Fruit fly (Drosophila melanogaster) whole organism, embryonic: ENCODE measurements around the gene Hs6st.
A peak's percentile ranks its signal among the peaks of the same experiment; 100 is the strongest.

Experiments
- CG10147 ChIP-seq: fragments of 200-800 bp; sonication (Bioruptor generic); optimal IDR thresholded peaks from 2 replicates; lab custom pipeline; 2019; ENCODE audit warnings: missing biosample characterization, mild to moderate bottlenecking, missing genetic modification characterization, moderate library complexity
- CG13775 ChIP-seq: fragments of 200-800 bp; sonication (Bioruptor generic); optimal IDR thresholded peaks from 3 replicates; lab custom pipeline; 2017; ENCODE audit warnings: missing biosample characterization, mild to moderate bottlenecking, missing genetic modification characterization
- CG13894 ChIP-seq: fragments of 200-800 bp; sonication (Bioruptor generic); optimal IDR thresholded peaks from 3 replicates; lab custom pipeline; 2018; ENCODE audit warnings: missing biosample characterization, mild to moderate bottlenecking, missing genetic modification characterization, moderate library complexity
- CG15479 ChIP-seq: fragments of 200-800 bp; sonication (Bioruptor generic); optimal IDR thresholded peaks from 3 replicates; lab custom pipeline; 2019; ENCODE audit warnings: missing biosample characterization, mild to moderate bottlenecking, missing genetic modification characterization, moderate library complexity
- CG1602 ChIP-seq: fragments of 200-800 bp; sonication (Bioruptor generic); optimal IDR thresholded peaks from 3 replicates; lab custom pipeline; 2016; ENCODE audit warnings: missing biosample characterization, missing genetic modification characterization
- CG16815 ChIP-seq: fragments of 200-800 bp; sonication (Bioruptor generic); optimal IDR thresholded peaks from 3 replicates; lab custom pipeline; 2017; ENCODE audit warnings: missing biosample characterization, mild to moderate bottlenecking, missing genetic modification characterization
- CG1832 ChIP-seq: fragments of 200-800 bp; sonication (Bioruptor generic); optimal IDR thresholded peaks from 2 replicates; lab custom pipeline; 2017; ENCODE audit warnings: missing biosample characterization, mild to moderate bottlenecking, missing genetic modification characterization, inconsistent platforms
- CG2199 ChIP-seq: fragments of 200-800 bp; sonication (Bioruptor generic); IDR thresholded peaks from 3 replicates; pipeline ENCODE4 v1.3.6; 2022; ENCODE audit warnings: missing biosample characterization, missing genetic modification characterization
- CG2712 ChIP-seq: fragments of 200-800 bp; optimal IDR thresholded peaks from 3 replicates; lab custom pipeline; 2019; ENCODE audit warnings: missing biosample characterization, mild to moderate bottlenecking, missing genetic modification characterization, moderate library complexity
- CG30020 ChIP-seq: fragments of 200-800 bp; optimal IDR thresholded peaks from 2 replicates; lab custom pipeline; 2019; ENCODE audit warnings: missing biosample characterization, mild to moderate bottlenecking, missing genetic modification characterization, moderate library complexity
- CG6854 ChIP-seq: fragments of 200-800 bp; sonication (Bioruptor generic); optimal IDR thresholded peaks from 3 replicates; lab custom pipeline; 2017; ENCODE audit warnings: missing biosample characterization, mild to moderate bottlenecking, missing genetic modification characterization
- CG7928 ChIP-seq: fragments of 200-800 bp; sonication (Bioruptor generic); optimal IDR thresholded peaks from 2 replicates; lab custom pipeline; 2017; ENCODE audit warnings: missing biosample characterization, mild to moderate bottlenecking, missing genetic modification characterization
- CG7963 ChIP-seq: fragments of 200-800 bp; sonication (Bioruptor generic); IDR thresholded peaks from 3 replicates; pipeline ENCODE4 v1.3.6; 2022; ENCODE audit warnings: missing biosample characterization, missing genetic modification characterization; ENCODE audit not compliant: partially characterized antibody
- D ChIP-seq, 2 experiments: fragments of 200-800 bp in 1 of 2; fragments of >200 bp in 1 of 2; sonication (Bioruptor generic) in 1 of 2; optimal IDR thresholded peaks; 2 replicates in 1 of 2; 3 replicates in 1 of 2; lab custom pipeline; 2017; ENCODE audit warnings: mild to moderate bottlenecking in 1 of 2, missing biosample characterization in 1 of 2, missing genetic modification characterization in 1 of 2, missing genetic modification reagents in 1 of 2
- Doc3 ChIP-seq: fragments of 200-800 bp; sonication (Bioruptor generic); IDR thresholded peaks from 3 replicates; pipeline ENCODE4 v1.3.6; 2022; ENCODE audit warnings: missing biosample characterization, missing genetic modification characterization; ENCODE audit not compliant: partially characterized antibody
- Drgx ChIP-seq: fragments of 200-800 bp; sonication (Bioruptor generic); IDR thresholded peaks from 2 replicates; pipeline ENCODE4 v1.3.6; 2022; ENCODE audit warnings: missing biosample characterization, missing genetic modification characterization
- H2.0 ChIP-seq: fragments of 200-800 bp; sonication (Bioruptor generic); IDR thresholded peaks from 2 replicates; pipeline ENCODE4 v1.3.6; 2022; ENCODE audit warnings: missing biosample characterization, missing genetic modification characterization
- HLH54F ChIP-seq: fragments of 200-800 bp; sonication (Bioruptor generic); optimal IDR thresholded peaks from 3 replicates; lab custom pipeline; 2016; ENCODE audit warnings: missing biosample characterization, missing genetic modification characterization
- Nf-YB ChIP-seq: fragments of 200-800 bp; sonication (Bioruptor generic); optimal IDR thresholded peaks from 3 replicates; lab custom pipeline; 2019; ENCODE audit warnings: missing biosample characterization, mild to moderate bottlenecking, missing genetic modification characterization, moderate library complexity
- PHDP ChIP-seq: fragments of 200-800 bp; sonication (Bioruptor generic); optimal IDR thresholded peaks from 3 replicates; lab custom pipeline; 2018; ENCODE audit warnings: missing biosample characterization, mild to moderate bottlenecking, missing genetic modification characterization, moderate library complexity
- Poxn ChIP-seq: fragments of 200-800 bp; sonication (Bioruptor generic); IDR thresholded peaks from 2 replicates; pipeline ENCODE4 v1.3.6; 2022; ENCODE audit warnings: missing biosample characterization, missing genetic modification characterization
- Rx ChIP-seq: fragments of 200-800 bp; sonication (Bioruptor generic); IDR thresholded peaks from 2 replicates; pipeline ENCODE4 v1.3.6; 2022; ENCODE audit warnings: missing biosample characterization, missing genetic modification characterization
- TFAM ChIP-seq: fragments of 200-800 bp; sonication (Bioruptor generic); optimal IDR thresholded peaks from 2 replicates; lab custom pipeline; 2017; ENCODE audit warnings: missing biosample characterization, missing genetic modification characterization, inconsistent platforms
- Taf1 ChIP-seq: fragments of 200-800 bp; sonication (Bioruptor generic); IDR thresholded peaks from 2 replicates; pipeline ENCODE4 v1.3.6; 2022; ENCODE audit warnings: missing biosample characterization, missing genetic modification characterization
- cad ChIP-seq: fragments of >200 bp; optimal IDR thresholded peaks from 2 replicates; lab custom pipeline; 2017; ENCODE audit warnings: missing biosample characterization, missing genetic modification characterization
- gcm ChIP-seq: fragments of 200-800 bp; sonication (Bioruptor generic); optimal IDR thresholded peaks from 2 replicates; lab custom pipeline; 2019; ENCODE audit warnings: missing biosample characterization, mild to moderate bottlenecking, missing genetic modification characterization, moderate library complexity
- hkb ChIP-seq, 2 experiments: fragments of 200-800 bp in 1 of 2; fragments of >200 bp in 1 of 2; sonication (Bioruptor generic) in 1 of 2; IDR thresholded peaks in 1 of 2; optimal IDR thresholded peaks in 1 of 2; 2 replicates each; pipeline versions ENCODE4 v1.3.6 to Lab custom; 2017 to 2022; ENCODE audit warnings: missing biosample characterization in 1 of 2, missing genetic modification characterization in 1 of 2
- insv ChIP-seq, 2 experiments: fragments of 200-800 bp; sonication (Bioruptor generic); optimal IDR thresholded peaks; 3 replicates each; lab custom pipeline; 2016 to 2018; ENCODE audit warnings: missing biosample characterization in 2 of 2, missing genetic modification characterization in 2 of 2
- jing ChIP-seq: fragments of 200-800 bp; sonication (Bioruptor generic); optimal IDR thresholded peaks from 2 replicates; lab custom pipeline; 2018; ENCODE audit warnings: missing biosample characterization, mild to moderate bottlenecking, missing genetic modification characterization
- klu ChIP-seq: fragments of 200-800 bp; sonication (Bioruptor generic); IDR thresholded peaks from 2 replicates; pipeline ENCODE4 v1.3.6; 2022; ENCODE audit warnings: missing biosample characterization, missing genetic modification characterization
- lola ChIP-seq, 3 experiments: fragments of >200 bp in 2 of 3; fragments of 200-800 bp in 1 of 3; sonication (Bioruptor generic) in 1 of 3; optimal IDR thresholded peaks; 2 replicates each; lab custom pipeline; 2017 to 2019; ENCODE audit warnings: missing biosample characterization in 3 of 3, missing genetic modification characterization in 3 of 3, mild to moderate bottlenecking in 1 of 3, moderate library complexity in 1 of 3
- lov ChIP-seq, 2 experiments: fragments of 200-800 bp in 1 of 2; fragments of >200 bp in 1 of 2; sonication (Bioruptor generic) in 1 of 2; IDR thresholded peaks in 1 of 2; optimal IDR thresholded peaks in 1 of 2; 2 replicates in 1 of 2; 3 replicates in 1 of 2; pipeline versions ENCODE4 v1.3.6 to Lab custom; 2017 to 2022; ENCODE audit warnings: missing biosample characterization in 1 of 2, missing genetic modification characterization in 1 of 2
- nerfin-1 ChIP-seq: fragments of 200-800 bp; sonication (Bioruptor generic); optimal IDR thresholded peaks from 3 replicates; lab custom pipeline; 2019; ENCODE audit warnings: missing biosample characterization, mild to moderate bottlenecking, missing genetic modification characterization, moderate library complexity
- pros ChIP-seq: fragments of 200-800 bp; sonication (Bioruptor generic); optimal IDR thresholded peaks from 3 replicates; lab custom pipeline; 2019; ENCODE audit warnings: missing biosample characterization, mild to moderate bottlenecking, missing genetic modification characterization, moderate library complexity
- row ChIP-seq: fragments of 200-800 bp; sonication (Bioruptor generic); IDR thresholded peaks from 3 replicates; pipeline ENCODE4 v1.3.6; 2022; ENCODE audit warnings: missing biosample characterization, missing genetic modification characterization
- slbo ChIP-seq: fragments of 200-800 bp; sonication (Bioruptor generic); IDR thresholded peaks from 2 replicates; pipeline ENCODE4 v1.3.6; 2022; ENCODE audit warnings: missing biosample characterization, missing genetic modification characterization
- sr ChIP-seq: fragments of 200-800 bp; sonication (Bioruptor generic); IDR thresholded peaks from 3 replicates; pipeline ENCODE4 v1.3.6; 2022; ENCODE audit warnings: missing biosample characterization, missing genetic modification characterization
- stwl ChIP-seq: fragments of 200-800 bp; sonication (Bioruptor generic); optimal IDR thresholded peaks from 3 replicates; lab custom pipeline; 2018; ENCODE audit warnings: missing biosample characterization, mild to moderate bottlenecking, missing genetic modification characterization, moderate library complexity
- vfl ChIP-seq: fragments of 200-800 bp; sonication (Bioruptor generic); optimal IDR thresholded peaks from 2 replicates; lab custom pipeline; 2016; ENCODE audit warnings: missing biosample characterization, missing genetic modification characterization
- zen ChIP-seq: fragments of 200-800 bp; sonication (Bioruptor generic); optimal IDR thresholded peaks from 3 replicates; lab custom pipeline; 2018; ENCODE audit warnings: missing biosample characterization, mild to moderate bottlenecking, missing genetic modification characterization, moderate library complexity

Hs6st gene

dm6 chr3R:19942312-19942711 lies 66.0 kb downstream of the Hs6st start, which contains the start of gene CG46042:
Gene CG46042, minus strand, starts transcription at chr3R:19942412.
- TF ChIP-seq jing (GFP tag; lab: Kevin White, UChicago) (no peak), TFAM (GFP tag; lab: Kevin White, UChicago) (no peak), HLH54F (GFP tag; lab: Kevin White, UChicago) (no peak)

dm6 chr3R:19938941-19939587 lies 69.2 kb downstream of the Hs6st start:
- TF ChIP-seq Rx, result no peak
- no peak for TF ChIP-seq CG13894 (tag; lab: Kevin White, UChicago)
- TF ChIP-seq zen (tag; lab: Kevin White, UChicago), result peak; percentile 12
- TF ChIP-seq CG7928, result peak; percentile 29
- TF ChIP-seq stwl (tag; lab: Kevin White, UChicago), result peak; percentile 29
- no peak for TF ChIP-seq sr (GFP tag; lab: Robert Waterston, UW)
- no peak for TF ChIP-seq CG30020 (tag; lab: Kevin White, UChicago)
- TF ChIP-seq insv (GFP tag; optimal IDR thresholded peaks at IDR 0.05; lab: Kevin White, UChicago), result peak; percentile 79 to 98
- TF ChIP-seq PHDP (tag; lab: Kevin White, UChicago), result no peak
- no peak for TF ChIP-seq slbo (GFP tag; lab: Robert Waterston, UW)

dm6 chr3R:19935777-19936125 lies 72.6 kb downstream of the Hs6st start:
- TF ChIP-seq gcm (GFP tag; lab: Kevin White, UChicago) (peak; percentile 92), hkb (optimal IDR thresholded peaks at IDR 0.05; lab: Kevin White, UChicago) (no peak), hkb (GFP tag; IDR thresholded peaks at IDR 0.05; lab: Robert Waterston, UW) (no peak), CG15479 (GFP tag; lab: Kevin White, UChicago) (peak; percentile 12), pros (GFP tag; lab: Kevin White, UChicago) (peak; percentile 45), cad (GFP tag; lab: Kevin White, UChicago) (no peak), D (optimal IDR thresholded peaks at IDR 0.05; lab: Kevin White, UChicago) (peak; percentile 52), D (GFP tag; optimal IDR thresholded peaks at IDR 0.05; lab: Kevin White, UChicago) (no peak), Taf1 (GFP tag; lab: Robert Waterston, UW) (no peak), CG2199 (GFP tag; lab: Robert Waterston, UW) (peak; percentile 83; the same call in 2 of the 3 replicates)
- TF ChIP-seq, all 482 proteins: peak for 5

- peak; percentile 31; the same call in 1 of the 3 replicates for TF ChIP-seq row (GFP tag; lab: Robert Waterston, UW)
- peak; percentile 27 for TF ChIP-seq CG13775 (GFP tag; lab: Kevin White, UChicago)
- TF ChIP-seq CG16815 (GFP tag; lab: Kevin White, UChicago), result peak; percentile 38
- TF ChIP-seq CG1832 (GFP tag; lab: Kevin White, UChicago), result peak; percentile 84
- peak; percentile 22 for TF ChIP-seq nerfin-1 (tag; lab: Kevin White, UChicago)
- TF ChIP-seq stwl (tag; lab: Kevin White, UChicago), result no peak
- no peak for TF ChIP-seq Poxn (GFP tag; lab: Robert Waterston, UW)
- TF ChIP-seq CG1602 (GFP tag; lab: Kevin White, UChicago), result no peak
- no peak for TF ChIP-seq Nf-YB
- no peak for TF ChIP-seq lov (optimal IDR thresholded peaks at IDR 0.05; lab: Kevin White, UChicago)
- TF ChIP-seq lov (GFP tag; IDR thresholded peaks at IDR 0.05; lab: Robert Waterston, UW), result peak; percentile 42; the same call in 1 of the 3 replicates
- TF ChIP-seq Doc3 (GFP tag; lab: Robert Waterston, UW), result no peak
- TF ChIP-seq lola (GFP tag; optimal IDR thresholded peaks at IDR 0.05; lab: Kevin White, UChicago), result peak in 1 of 3 experiments; percentile 78
- no peak for TF ChIP-seq CG7963 (GFP tag; lab: Robert Waterston, UW)
- TF ChIP-seq CG2199 (GFP tag; lab: Robert Waterston, UW), result 0 out of 3 replicates have a peak, but pooled peaks have one; percentile 8
- no peak for TF ChIP-seq H2.0 (GFP tag; lab: Robert Waterston, UW)
- TF ChIP-seq klu (GFP tag; lab: Robert Waterston, UW), result no peak
- TF ChIP-seq Drgx (GFP tag; lab: Robert Waterston, UW), result no peak
- no peak for TF ChIP-seq CG10147 (GFP tag; lab: Kevin White, UChicago)
- TF ChIP-seq vfl (GFP tag; lab: Kevin White, UChicago), result no peak
- no peak for TF ChIP-seq CG6854 (GFP tag; lab: Kevin White, UChicago)
- peak; percentile 44 for TF ChIP-seq CG2712 (tag; lab: Kevin White, UChicago)
These were observed 73.2 kb downstream of the Hs6st start, which contains the start of gene mira for dm6 chr3R:19934840-19935776. Gene mira, minus strand, starts transcription at chr3R:19935120.
